Worm (Caenorhabditis elegans) whole organism, L1 larva: ENCODE results near the gene drr-1.

Source experiments
- C16A3.4 ChIP-seq: fragments of 150-350 bp; optimal IDR thresholded peaks from 2 replicates; lab custom pipeline; 2014; ENCODE audit warnings: missing biosample characterization, missing genetic modification characterization
- C34B4.2 ChIP-seq: sonication (generic microtip); optimal IDR thresholded peaks from 2 replicates; lab custom pipeline; 2017; ENCODE audit warnings: mild to moderate bottlenecking, missing genetic modification characterization, missing compliant biosample characterization
- Y116A8C.19 ChIP-seq: sonication (generic microtip); optimal IDR thresholded peaks from 2 replicates; lab custom pipeline; 2016; ENCODE audit warnings: missing compliant biosample characterization, missing genetic modification characterization, borderline replicate concordance
- aha-1 ChIP-seq: fragments of 150-350 bp; optimal IDR thresholded peaks from 2 replicates; lab custom pipeline; 2014; ENCODE audit warnings: missing biosample characterization, missing genetic modification characterization
- aly-2 ChIP-seq: fragments of 150-350 bp; optimal IDR thresholded peaks from 2 replicates; lab custom pipeline; 2014; ENCODE audit warnings: missing biosample characterization, missing genetic modification characterization
- ama-1 ChIP-seq: fragments of 150-350 bp; optimal IDR thresholded peaks from 2 replicates; lab custom pipeline; 2014
- ceh-63 ChIP-seq: fragments of 200-800 bp; sonication (Bioruptor generic); optimal IDR thresholded peaks from 2 replicates; lab custom pipeline; 2018; ENCODE audit warnings: mild to moderate bottlenecking, missing genetic modification characterization, missing compliant biosample characterization
- ceh-8 ChIP-seq: fragments of 200-800 bp; sonication (Bioruptor generic); optimal IDR thresholded peaks from 2 replicates; lab custom pipeline; 2018; ENCODE audit warnings: mild to moderate bottlenecking, missing genetic modification characterization, moderate library complexity, missing compliant biosample characterization
- ceh-90 ChIP-seq: sonication (generic microtip); optimal IDR thresholded peaks from 2 replicates; lab custom pipeline; 2016; ENCODE audit warnings: missing genetic modification characterization, missing compliant biosample characterization
- dsc-1 ChIP-seq: sonication (generic microtip); optimal IDR thresholded peaks from 2 replicates; lab custom pipeline; 2016; ENCODE audit warnings: mild to moderate bottlenecking, missing genetic modification characterization, missing compliant biosample characterization
- efl-1 ChIP-seq, 4 experiments: fragments of 150-350 bp; optimal IDR thresholded peaks in 3 of 4; peaks in 1 of 4; 1 replicate in 1 of 4; 2 replicates in 3 of 4; lab custom pipeline; 2014; ENCODE audit warnings: missing biosample characterization in 2 of 4, missing genetic modification characterization in 2 of 4, missing genetic modification reagents in 2 of 4
- elt-2 ChIP-seq: sonication (generic microtip); optimal IDR thresholded peaks from 2 replicates; lab custom pipeline; 2016; ENCODE audit warnings: missing genetic modification characterization, mild to moderate bottlenecking, inconsistent platforms, missing compliant biosample characterization, missing genetic modification reagents
- ets-5 ChIP-seq: fragments of 200-800 bp; sonication (Bioruptor generic); IDR thresholded peaks from 2 replicates; pipeline ENCODE4 v1.3.6; 2022; ENCODE audit warnings: missing genetic modification characterization, missing compliant biosample characterization
- fkh-10 ChIP-seq: sonication (generic microtip); optimal IDR thresholded peaks from 2 replicates; lab custom pipeline; 2017; ENCODE audit warnings: missing biosample characterization, missing genetic modification reagents, missing genetic modification characterization
- fkh-4 ChIP-seq: sonication (generic microtip); optimal IDR thresholded peaks from 2 replicates; lab custom pipeline; 2016; ENCODE audit warnings: missing compliant biosample characterization, missing genetic modification characterization, borderline replicate concordance
- fkh-8 ChIP-seq: sonication (generic microtip); optimal IDR thresholded peaks from 2 replicates; lab custom pipeline; 2016; ENCODE audit warnings: mild to moderate bottlenecking, missing genetic modification characterization, missing compliant biosample characterization
- fos-1 ChIP-seq: fragments of 150-350 bp; optimal IDR thresholded peaks from 2 replicates; lab custom pipeline; 2014; ENCODE audit warnings: missing biosample characterization, missing genetic modification characterization
- grh-1 ChIP-seq: fragments of 200-800 bp; sonication (Bioruptor generic); IDR thresholded peaks from 2 replicates; pipeline ENCODE4 v1.3.6; 2022; ENCODE audit warnings: missing genetic modification reagents, missing genetic modification characterization, missing compliant biosample characterization
- hpl-2 ChIP-seq: fragments of 150-350 bp; optimal IDR thresholded peaks from 2 replicates; lab custom pipeline; 2014; ENCODE audit warnings: missing biosample characterization, missing genetic modification reagents, missing genetic modification characterization
- irx-1 ChIP-seq: sonication (generic microtip); optimal IDR thresholded peaks from 2 replicates; lab custom pipeline; 2016; ENCODE audit warnings: missing genetic modification characterization, missing compliant biosample characterization
- lin-14 ChIP-seq: fragments of 200-800 bp; sonication (Bioruptor generic); optimal IDR thresholded peaks from 2 replicates; lab custom pipeline; 2018; ENCODE audit warnings: mild to moderate bottlenecking, missing genetic modification characterization, moderate library complexity, missing compliant biosample characterization
- lin-35 ChIP-seq, 2 experiments: fragments of 150-350 bp; optimal IDR thresholded peaks; 2 replicates each; lab custom pipeline; 2014; ENCODE audit warnings: missing biosample characterization in 2 of 2, missing genetic modification characterization in 2 of 2, missing genetic modification reagents in 2 of 2
- lsy-2 ChIP-seq, 2 experiments: fragments of 150-350 bp; optimal IDR thresholded peaks; 2 replicates each; lab custom pipeline; 2014; ENCODE audit warnings: missing biosample characterization in 2 of 2, missing genetic modification characterization in 2 of 2
- mef-2 ChIP-seq: fragments of 150-350 bp; optimal IDR thresholded peaks from 2 replicates; lab custom pipeline; 2014; ENCODE audit warnings: missing biosample characterization, missing genetic modification characterization
- nhr-47 ChIP-seq: sonication (generic microtip); optimal IDR thresholded peaks from 2 replicates; lab custom pipeline; 2016; ENCODE audit warnings: mild to moderate bottlenecking, missing genetic modification characterization, moderate library complexity, missing compliant biosample characterization
- nhr-71 ChIP-seq: sonication (generic microtip); optimal IDR thresholded peaks from 2 replicates; lab custom pipeline; 2016; ENCODE audit warnings: mild to moderate bottlenecking, missing genetic modification characterization, moderate library complexity, missing compliant biosample characterization
- nhr-76 ChIP-seq: sonication (generic microtip); optimal IDR thresholded peaks from 2 replicates; lab custom pipeline; 2017; ENCODE audit warnings: missing biosample characterization, missing genetic modification characterization
- nhr-84 ChIP-seq: sonication (generic microtip); optimal IDR thresholded peaks from 2 replicates; lab custom pipeline; 2017; ENCODE audit warnings: missing biosample characterization, missing genetic modification characterization
- tbx-2 ChIP-seq: sonication (generic microtip); optimal IDR thresholded peaks from 2 replicates; lab custom pipeline; 2016; ENCODE audit warnings: missing genetic modification characterization, missing compliant biosample characterization
- tlp-1 ChIP-seq: fragments of 150-350 bp; optimal IDR thresholded peaks from 2 replicates; lab custom pipeline; 2014; ENCODE audit warnings: missing biosample characterization, missing genetic modification characterization
- unc-130 ChIP-seq: fragments of 150-350 bp; optimal IDR thresholded peaks from 2 replicates; lab custom pipeline; 2017; ENCODE audit warnings: missing biosample characterization, missing genetic modification characterization, inconsistent platforms
- unc-98 ChIP-seq: fragments of 200-800 bp; sonication (Bioruptor generic); IDR thresholded peaks from 2 replicates; pipeline ENCODE4 v1.3.6; 2022; ENCODE audit warnings: missing genetic modification characterization, missing compliant biosample characterization
- vab-15 ChIP-seq: sonication (generic microtip); optimal IDR thresholded peaks from 2 replicates; lab custom pipeline; 2017; ENCODE audit warnings: missing genotype, mild to moderate bottlenecking, missing genetic modification characterization, missing compliant biosample characterization
- zag-1 ChIP-seq: fragments of 150-350 bp; optimal IDR thresholded peaks from 2 replicates; lab custom pipeline; 2014; ENCODE audit warnings: missing biosample characterization, missing genetic modification characterization
- ztf-4 ChIP-seq: fragments of 150-350 bp; optimal IDR thresholded peaks from 2 replicates; lab custom pipeline; 2014; ENCODE audit warnings: missing biosample characterization, missing genetic modification characterization

drr-1 gene

DNA sequence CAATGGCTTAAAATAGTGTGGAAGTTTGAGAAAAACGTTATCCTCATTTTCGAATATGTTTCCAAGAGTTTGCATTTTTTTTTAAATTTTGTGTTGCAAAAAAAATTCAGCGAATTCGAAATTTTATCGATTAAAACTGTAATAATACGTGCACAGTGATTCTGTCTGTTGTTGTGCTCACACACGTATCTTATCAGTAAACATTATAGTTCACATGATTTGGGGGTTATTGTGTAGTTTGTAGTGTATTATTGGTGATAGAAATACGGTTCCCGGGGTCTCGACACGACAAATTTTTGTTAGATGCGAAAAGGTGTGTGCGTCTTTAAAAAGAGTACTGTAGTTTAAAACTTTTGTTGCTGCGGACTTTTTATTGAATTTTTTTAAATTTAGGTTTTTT lies at the start of gene drr-1:
drr-1 (minus strand) TSS at position 183 of the 400 bp plus-strand sequence.
- TF ChIP-seq lin-35 (GFP tag; optimal IDR thresholded peaks at IDR 0.05; lab: Kevin White, UChicago) (peak in 1 of 2 experiments; percentile 4), Y116A8C.19 (tag; lab: Kevin White, UChicago) (no peak), ceh-90 (tag; lab: Kevin White, UChicago) (no peak), elt-2 (tag; lab: Kevin White, UChicago) (peak; percentile 51), ama-1 (lab: Kevin White, UChicago) (no peak), nhr-76 (no peak), aha-1 (no peak)

ce11 chrII:13542991-13543390 lies 47.3 kb upstream of the drr-1 start:
- no peak for TF ChIP-seq nhr-71
- TF ChIP-seq ceh-8 (GFP tag; lab: Kevin White, UChicago): peak; percentile 21
- TF ChIP-seq, all 84 proteins: peak for 1

ce11 chrII:13540956-13541355 lies 45.3 kb upstream of the drr-1 start, which contains the start of the genes noa-1 and Y48E1B.17:
Gene noa-1 (minus strand): TSS chrII:13541056.
Gene Y48E1B.17 (minus strand): TSS chrII:13541084.
- no peak for TF ChIP-seq lin-14
- no peak for TF ChIP-seq efl-1 (optimal IDR thresholded peaks at IDR 0.05; lab: Kevin White, UChicago)
- TF ChIP-seq efl-1 (GFP tag; optimal IDR thresholded peaks at IDR 0.05 in 1 of 2; lab: Kevin White, UChicago): peak in 1 of 2 experiments; percentile 53
- no peak for TF ChIP-seq ztf-4 (tag; lab: Kevin White, UChicago)
- TF ChIP-seq ceh-8 (GFP tag; lab: Kevin White, UChicago): no peak
- TF ChIP-seq ceh-90 (tag; lab: Kevin White, UChicago): no peak

DNA sequence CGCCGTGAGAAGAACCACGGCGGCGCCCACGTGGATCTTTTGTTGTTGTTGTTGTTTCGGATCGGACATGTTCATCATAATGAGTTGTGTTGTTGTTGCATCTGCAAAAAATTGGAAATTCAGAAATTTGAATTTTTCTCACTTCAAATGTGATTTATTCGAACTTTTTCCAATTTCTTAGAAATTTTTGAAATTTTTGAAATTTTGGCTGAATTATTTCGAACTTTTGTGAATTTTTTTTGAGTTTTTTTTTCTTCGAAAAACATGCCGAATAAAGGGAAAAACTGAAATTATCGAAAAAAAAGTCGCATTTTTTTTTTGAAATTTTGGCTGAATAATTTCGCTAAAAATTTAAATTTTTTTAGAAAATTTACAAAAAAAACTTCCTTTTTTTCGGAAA lies 35.4 kb upstream of the drr-1 start, which contains the start of gene snx-14:
snx-14 (minus strand) TSS at position 101 of the 400 bp plus-strand sequence.
- no peak for TF ChIP-seq C34B4.2 (tag; lab: Kevin White, UChicago)
- TF ChIP-seq tbx-2 (tag; lab: Kevin White, UChicago): no peak
- no peak for TF ChIP-seq mef-2

DNA sequence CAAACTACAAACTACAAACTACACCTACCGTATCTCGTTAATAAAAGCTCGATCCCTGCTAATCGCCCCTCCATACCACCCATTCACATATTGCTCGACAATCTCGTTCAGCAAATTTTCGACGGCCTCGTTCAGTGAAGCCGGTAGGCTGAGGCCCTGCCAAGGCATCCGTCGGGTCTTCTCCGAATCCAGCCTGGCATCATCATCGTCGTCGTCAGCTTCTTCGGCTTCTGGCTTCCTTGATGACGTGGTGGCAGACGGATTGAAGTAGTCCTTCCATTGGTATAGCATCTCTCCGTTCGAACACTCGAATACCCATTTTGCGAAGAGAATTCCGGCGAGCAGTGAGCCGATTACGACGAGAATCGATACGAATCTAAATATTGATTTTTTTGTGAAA lies 35.0 kb upstream of the drr-1 start:
- TF ChIP-seq ztf-4 (tag; lab: Kevin White, UChicago): no peak
- no peak for TF ChIP-seq unc-130 (tag; lab: Kevin White, UChicago)
- TF ChIP-seq mef-2: no peak
- no peak for TF ChIP-seq ama-1 (lab: Kevin White, UChicago)
- TF ChIP-seq tlp-1: no peak
- no peak for TF ChIP-seq ets-5
- no peak for TF ChIP-seq vab-15
- no peak for TF ChIP-seq nhr-76

DNA sequence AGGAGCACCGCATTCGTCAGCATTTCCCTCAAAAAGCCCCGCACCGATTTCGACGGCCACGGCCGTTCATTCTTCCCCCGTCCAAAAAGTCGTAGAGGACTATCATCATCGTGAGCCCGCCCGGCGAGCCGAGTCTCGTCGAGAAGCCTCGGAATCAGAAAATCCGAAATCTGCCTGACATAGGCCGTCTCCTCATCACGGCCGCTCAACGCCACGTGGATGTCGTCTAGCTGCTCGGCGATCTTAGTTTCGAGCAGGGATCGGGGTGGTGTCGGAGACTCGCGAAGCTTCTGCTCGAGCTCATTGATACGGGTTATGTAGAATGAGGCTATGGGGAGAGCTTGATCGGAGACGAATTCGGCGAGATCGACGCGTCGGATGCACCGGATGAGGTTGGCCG lies 33.4 kb upstream of the drr-1 start:
- no peak for TF ChIP-seq fkh-8 (tag; lab: Kevin White, UChicago)
- no peak for TF ChIP-seq grh-1
- no peak for TF ChIP-seq C16A3.4 (tag; lab: Kevin White, UChicago)
- no peak for TF ChIP-seq irx-1 (tag; lab: Kevin White, UChicago)
- no peak for TF ChIP-seq nhr-84 (tag; lab: Kevin White, UChicago)
- no peak for TF ChIP-seq unc-130 (tag; lab: Kevin White, UChicago)
- no peak for TF ChIP-seq lsy-2 (tag; optimal IDR thresholded peaks at IDR 0.05; lab: Kevin White, UChicago)
- no peak for TF ChIP-seq nhr-47 (tag; lab: Kevin White, UChicago)
- TF ChIP-seq dsc-1 (tag; lab: Kevin White, UChicago): no peak
- no peak for TF ChIP-seq fos-1 (tag; lab: Kevin White, UChicago)
- no peak for TF ChIP-seq fkh-10 (GFP tag; lab: Kevin White, UChicago)
- TF ChIP-seq zag-1 (tag; lab: Kevin White, UChicago): no peak
- no peak for TF ChIP-seq unc-98
- TF ChIP-seq hpl-2 (GFP tag; lab: Kevin White, UChicago): no peak
- TF ChIP-seq ceh-63 (GFP tag; lab: Kevin White, UChicago): no peak
- TF ChIP-seq aly-2 (tag; lab: Kevin White, UChicago): no peak
- no peak for TF ChIP-seq elt-2 (tag; lab: Kevin White, UChicago)
- no peak for TF ChIP-seq fkh-4 (tag; lab: Kevin White, UChicago)
